Worm (Caenorhabditis elegans): ENCODE data around the gene cng-1.

DNA sequence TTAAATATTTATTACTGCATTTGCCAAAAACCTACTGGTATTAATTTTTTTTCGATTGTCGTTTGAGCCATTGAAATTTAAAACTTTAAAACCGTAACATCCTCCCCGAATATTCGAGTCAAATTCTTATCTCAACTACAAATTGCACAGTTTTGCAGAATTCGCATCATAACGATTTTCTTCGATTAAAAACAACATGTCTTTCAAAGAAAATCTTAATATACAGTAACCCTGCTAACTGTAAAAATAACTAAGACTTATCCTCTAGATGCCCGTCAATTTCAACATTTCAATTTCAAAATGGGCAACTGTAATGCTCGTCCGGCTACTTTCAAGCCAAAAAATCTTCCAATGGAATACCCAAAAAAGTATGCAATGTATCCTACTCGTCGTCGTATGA lies 10.5 kb downstream of the cng-1 start, which contains the start of gene F14H8.5:
- no peak for TF ChIP-seq lin-15B (tag; optimal IDR thresholded peaks at IDR 0.05)
- no peak for TF ChIP-seq unc-30 (tag; optimal IDR thresholded peaks at IDR 0.05)
- TF ChIP-seq nhr-84 (tag; optimal IDR thresholded peaks at IDR 0.05): no peak
- no peak for TF ChIP-seq ama-1 (optimal IDR thresholded peaks at IDR 0.05)
